Worm (Caenorhabditis elegans) whole organism, early embryonic: Measurements from ENCODE around the gene vab-1.
A peak's percentile ranks its signal among the peaks of the same experiment; 100 is the strongest.

Experiments used
- B0310.2 ChIP-seq: sonication (generic microtip); optimal IDR thresholded peaks from 2 replicates; lab custom pipeline; 2016; ENCODE audit warnings: mild to moderate bottlenecking, missing genetic modification characterization, missing compliant biosample characterization
- F13C5.2 ChIP-seq: sonication (generic microtip); optimal IDR thresholded peaks from 2 replicates; lab custom pipeline; 2017; ENCODE audit warnings: mild to moderate bottlenecking, missing genetic modification characterization, inconsistent platforms, missing compliant biosample characterization
- aly-1 ChIP-seq: sonication (generic microtip); optimal IDR thresholded peaks from 2 replicates; lab custom pipeline; 2016; ENCODE audit warnings: missing genetic modification characterization, missing compliant biosample characterization
- ama-1 ChIP-seq: fragments of 150-350 bp; optimal IDR thresholded peaks from 2 replicates; lab custom pipeline; 2014
- ceh-13 ChIP-seq: fragments of 200-800 bp; sonication (Bioruptor generic); optimal IDR thresholded peaks from 2 replicates; lab custom pipeline; 2018; ENCODE audit warnings: mild to moderate bottlenecking, missing genetic modification characterization, missing compliant biosample characterization
- ceh-36 ChIP-seq: sonication (generic microtip); optimal IDR thresholded peaks from 2 replicates; lab custom pipeline; 2016; ENCODE audit warnings: missing genetic modification characterization, inconsistent platforms, missing compliant biosample characterization
- ets-7 ChIP-seq: sonication (generic microtip); optimal IDR thresholded peaks from 2 replicates; lab custom pipeline; 2016; ENCODE audit warnings: missing genotype, missing genetic modification characterization, missing compliant biosample characterization
- flt-1 ChIP-seq: fragments of 200-800 bp; sonication (Bioruptor generic); IDR thresholded peaks from 2 replicates; pipeline ENCODE4 v1.3.6; 2022; ENCODE audit warnings: missing genetic modification characterization, missing compliant biosample characterization
- hmbx-1 ChIP-seq: sonication (generic microtip); optimal IDR thresholded peaks from 2 replicates; lab custom pipeline; 2016; ENCODE audit warnings: mild to moderate bottlenecking, missing genetic modification characterization, missing compliant biosample characterization
- hmg-4 ChIP-seq: fragments of 200-800 bp; sonication (Bioruptor generic); optimal IDR thresholded peaks from 2 replicates; lab custom pipeline; 2018; ENCODE audit warnings: mild to moderate bottlenecking, missing genetic modification characterization, missing compliant biosample characterization
- hnd-1 ChIP-seq: sonication (generic microtip); optimal IDR thresholded peaks from 2 replicates; lab custom pipeline; 2016; ENCODE audit warnings: missing genetic modification characterization, missing compliant biosample characterization
- pes-1 ChIP-seq: fragments of 200-800 bp; sonication (Bioruptor generic); IDR thresholded peaks from 2 replicates; pipeline ENCODE4 v1.3.6; 2022; ENCODE audit warnings: missing genetic modification reagents, missing genetic modification characterization, missing compliant biosample characterization
- scrt-1 ChIP-seq: fragments of 200-800 bp; sonication (Bioruptor generic); IDR thresholded peaks from 2 replicates; pipeline ENCODE4 v1.3.6; 2022; ENCODE audit warnings: missing genetic modification characterization, missing compliant biosample characterization
- sea-1 ChIP-seq: fragments of 200-800 bp; sonication (Bioruptor generic); conservative IDR thresholded peaks from 2 replicates; pipeline ENCODE4 v1.3.6; 2022; ENCODE audit warnings: missing genetic modification characterization, missing compliant biosample characterization
- tbx-11 ChIP-seq: fragments of 200-800 bp; sonication (Bioruptor generic); IDR thresholded peaks from 2 replicates; pipeline ENCODE4 v1.3.6; 2022; ENCODE audit warnings: missing genetic modification characterization, missing compliant biosample characterization
- tbx-37 ChIP-seq: fragments of 200-800 bp; sonication (Bioruptor generic); conservative IDR thresholded peaks from 2 replicates; pipeline ENCODE4 v1.3.6; 2022; ENCODE audit warnings: missing genetic modification reagents, missing genetic modification characterization, missing compliant biosample characterization
- tra-4 ChIP-seq: sonication (generic microtip); optimal IDR thresholded peaks from 2 replicates; lab custom pipeline; 2017; ENCODE audit warnings: missing genetic modification characterization, missing compliant biosample characterization

The vab-1 gene

DNA sequence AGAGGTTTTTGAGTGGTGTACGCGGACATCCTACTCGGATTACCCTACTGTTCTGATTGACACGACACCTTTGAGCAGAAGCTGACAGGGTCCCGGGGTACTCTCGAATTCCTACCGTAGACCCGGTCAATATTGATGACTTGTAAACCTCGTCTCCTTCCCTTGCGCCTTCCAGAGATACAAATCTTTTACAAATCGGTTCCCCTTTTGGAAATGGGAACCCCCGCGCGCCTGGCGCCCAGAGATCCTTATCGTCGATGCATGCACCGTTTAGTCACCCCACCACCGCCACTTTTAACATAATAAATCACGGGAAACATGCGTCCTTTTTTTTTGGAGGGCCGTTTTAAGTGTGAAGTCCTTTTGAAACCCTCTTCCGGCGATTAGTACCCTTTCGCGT is 1.3 kb downstream of the vab-1 start:
- no peak for TF ChIP-seq flt-1 (GFP tag; lab: Robert Waterston, UW)
- TF ChIP-seq hmg-4 (GFP tag; lab: Kevin White, UChicago): no peak
- TF ChIP-seq hnd-1 (tag; lab: Kevin White, UChicago): no peak
- no peak for TF ChIP-seq aly-1 (tag; lab: Kevin White, UChicago)
- no peak for TF ChIP-seq ceh-36 (tag; lab: Kevin White, UChicago)
- TF ChIP-seq tra-4 (tag; lab: Kevin White, UChicago): no peak
- TF ChIP-seq tbx-37 (GFP tag; lab: Robert Waterston, UW): no peak
- no peak for TF ChIP-seq scrt-1 (GFP tag; lab: Robert Waterston, UW)
- TF ChIP-seq tbx-11 (GFP tag; lab: Robert Waterston, UW): no peak
- TF ChIP-seq ama-1 (lab: Kevin White, UChicago): no peak
- no peak for TF ChIP-seq F13C5.2 (tag; lab: Kevin White, UChicago)
- TF ChIP-seq sea-1 (GFP tag; lab: Robert Waterston, UW): no peak

DNA sequence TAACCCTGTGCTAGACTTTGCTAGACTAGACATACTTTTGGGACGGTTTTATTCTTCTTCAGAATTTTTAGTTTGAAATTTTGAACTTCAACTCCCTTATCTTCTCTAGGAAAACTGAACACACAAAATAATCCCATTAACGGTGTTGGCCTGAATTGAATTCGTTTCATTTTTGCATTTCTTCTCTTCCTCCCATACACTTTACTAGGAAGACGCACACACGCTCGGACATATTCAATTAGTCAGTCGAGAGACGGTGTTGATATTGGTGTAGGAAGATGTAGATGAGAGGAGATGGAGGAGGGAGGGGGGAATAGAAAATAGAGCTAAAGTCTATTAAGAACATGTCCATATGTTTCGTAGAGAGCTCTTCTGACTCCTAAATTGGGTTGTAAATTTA is 2.9 kb downstream of the vab-1 start:
- no peak for TF ChIP-seq hmbx-1 (tag; lab: Kevin White, UChicago)
- TF ChIP-seq tbx-37 (GFP tag; lab: Robert Waterston, UW): 0 out of 2 replicates have a peak, but pooled peaks have one; percentile 7
- TF ChIP-seq aly-1 (tag; lab: Kevin White, UChicago): no peak

- TF ChIP-seq tbx-11 (GFP tag; lab: Robert Waterston, UW) (no peak), flt-1 (GFP tag; lab: Robert Waterston, UW) (no peak), hmg-4 (GFP tag; lab: Kevin White, UChicago) (no peak), hnd-1 (tag; lab: Kevin White, UChicago) (no peak), ama-1 (lab: Kevin White, UChicago) (no peak), tra-4 (tag; lab: Kevin White, UChicago) (no peak), B0310.2 (tag; lab: Kevin White, UChicago) (no peak), pes-1 (GFP tag; lab: Robert Waterston, UW) (no peak), hmbx-1 (tag; lab: Kevin White, UChicago) (no peak), scrt-1 (GFP tag; lab: Robert Waterston, UW) (no peak), ets-7 (tag; lab: Kevin White, UChicago) (no peak), ceh-36 (tag; lab: Kevin White, UChicago) (no peak), tbx-37 (GFP tag; lab: Robert Waterston, UW) (no peak), ceh-13 (GFP tag; lab: Kevin White, UChicago) (no peak), sea-1 (GFP tag; lab: Robert Waterston, UW) (no peak), aly-1 (tag; lab: Kevin White, UChicago) (no peak)
Observed at ce11 chrII:4575579-4575978, 3.8 kb downstream of the vab-1 start.

ce11 chrII:4577391-4577790 is 5.6 kb downstream of the vab-1 start:
- TF ChIP-seq tra-4 (tag; lab: Kevin White, UChicago) (no peak), hnd-1 (tag; lab: Kevin White, UChicago) (no peak), ets-7 (tag; lab: Kevin White, UChicago) (peak; percentile 92), B0310.2 (tag; lab: Kevin White, UChicago) (no peak), F13C5.2 (tag; lab: Kevin White, UChicago) (no peak), hmbx-1 (tag; lab: Kevin White, UChicago) (no peak)

- TF ChIP-seq aly-1 (tag; lab: Kevin White, UChicago) (no peak), hnd-1 (tag; lab: Kevin White, UChicago) (no peak), flt-1 (GFP tag; lab: Robert Waterston, UW) (0 out of 2 replicates have a peak, but pooled peaks have one; percentile 14), scrt-1 (GFP tag; lab: Robert Waterston, UW) (no peak)
Observed at ce11 chrII:4579375-4579774, 7.6 kb downstream of the vab-1 start.

- TF ChIP-seq ama-1 (lab: Kevin White, UChicago): no peak
- no peak for TF ChIP-seq tbx-11 (GFP tag; lab: Robert Waterston, UW)
- TF ChIP-seq hmbx-1 (tag; lab: Kevin White, UChicago): no peak
- TF ChIP-seq F13C5.2 (tag; lab: Kevin White, UChicago): no peak
Observed at ce11 chrII:4579920-4580474, 8.2 kb downstream of the vab-1 start.

ce11 chrII:4581090-4581489 is 9.3 kb downstream of the vab-1 start:
- TF ChIP-seq aly-1 (tag; lab: Kevin White, UChicago): no peak
- TF ChIP-seq pes-1 (GFP tag; lab: Robert Waterston, UW): 0 out of 2 replicates have a peak, but pooled peaks have one; percentile 26
- TF ChIP-seq tbx-11 (GFP tag; lab: Robert Waterston, UW): no peak
- no peak for TF ChIP-seq tra-4 (tag; lab: Kevin White, UChicago)

DNA sequence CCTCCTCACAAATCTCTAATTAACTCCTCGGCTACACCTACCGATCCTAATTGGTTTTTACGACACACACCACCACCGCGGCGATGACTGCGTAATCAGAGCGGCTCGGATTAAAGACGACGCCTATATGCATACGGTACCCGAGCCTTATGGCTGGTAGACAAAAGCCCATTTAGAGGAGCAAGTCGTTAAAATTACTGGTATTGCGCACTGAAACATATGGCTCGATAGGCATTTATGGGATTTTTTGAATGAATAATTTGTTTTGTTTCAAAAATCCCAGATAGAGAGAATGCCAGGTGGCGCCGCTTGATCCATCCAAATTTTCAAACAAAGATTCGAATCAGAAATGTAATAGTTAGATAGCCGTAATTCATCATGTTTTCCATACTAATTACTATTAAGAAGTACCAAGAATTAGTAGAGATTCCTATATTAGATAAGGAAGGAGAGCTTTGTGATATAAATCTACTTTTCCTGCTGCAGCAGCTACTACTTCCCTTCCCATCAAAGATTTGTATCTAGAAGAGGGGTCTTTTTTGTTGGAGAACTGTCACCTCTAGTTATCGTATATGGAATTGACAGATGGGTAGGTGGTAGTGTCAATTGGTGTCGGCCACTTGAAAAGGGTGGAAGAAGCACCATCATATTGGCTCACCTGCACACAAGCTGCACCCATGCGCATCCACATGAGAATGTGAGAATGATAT is 11.6 kb downstream of the vab-1 start:
- TF ChIP-seq flt-1 (GFP tag; lab: Robert Waterston, UW) (no peak), ama-1 (lab: Kevin White, UChicago) (no peak), hmbx-1 (tag; lab: Kevin White, UChicago) (no peak), tbx-37 (GFP tag; lab: Robert Waterston, UW) (no peak), F13C5.2 (tag; lab: Kevin White, UChicago) (no peak), ets-7 (tag; lab: Kevin White, UChicago) (no peak), ceh-36 (tag; lab: Kevin White, UChicago) (no peak), pes-1 (GFP tag; lab: Robert Waterston, UW) (no peak), tbx-11 (GFP tag; lab: Robert Waterston, UW) (no peak), aly-1 (tag; lab: Kevin White, UChicago) (no peak), hnd-1 (tag; lab: Kevin White, UChicago) (no peak), scrt-1 (GFP tag; lab: Robert Waterston, UW) (no peak), B0310.2 (tag; lab: Kevin White, UChicago) (no peak), sea-1 (GFP tag; lab: Robert Waterston, UW) (no peak), tra-4 (tag; lab: Kevin White, UChicago) (no peak), hmg-4 (GFP tag; lab: Kevin White, UChicago) (no peak), ceh-13 (GFP tag; lab: Kevin White, UChicago) (no peak)
